Fruit fly (Drosophila melanogaster) whole organism, embryonic: ENCODE results near the gene Pc.
A peak's percentile ranks its signal among the peaks of the same experiment; 100 is the strongest.

Source experiments
- Abd-B ChIP-seq: fragments of 200-800 bp; sonication (Bioruptor generic); optimal IDR thresholded peaks from 2 replicates; lab custom pipeline; 2018; ENCODE audit warnings: missing biosample characterization, mild to moderate bottlenecking, missing genetic modification characterization, moderate library complexity
- Aef1 ChIP-seq: fragments of 200-800 bp; sonication (Bioruptor generic); IDR thresholded peaks from 3 replicates; pipeline ENCODE4 v1.3.6; 2022; ENCODE audit warnings: missing biosample characterization, missing genetic modification characterization
- CG10274 ChIP-seq: fragments of 200-800 bp; sonication (Bioruptor generic); optimal IDR thresholded peaks from 3 replicates; lab custom pipeline; 2017; ENCODE audit warnings: missing biosample characterization, mild to moderate bottlenecking, missing genetic modification characterization
- CG11398 ChIP-seq: fragments of 200-800 bp; sonication (Bioruptor generic); optimal IDR thresholded peaks from 2 replicates; lab custom pipeline; 2016; ENCODE audit warnings: missing biosample characterization, missing genetic modification characterization
- CG12071 ChIP-seq: fragments of 200-800 bp; sonication (Bioruptor generic); optimal IDR thresholded peaks from 3 replicates; lab custom pipeline; 2018; ENCODE audit warnings: missing biosample characterization, mild to moderate bottlenecking, missing genetic modification characterization
- CG17612 ChIP-seq: fragments of 200-800 bp; sonication (Bioruptor generic); IDR thresholded peaks from 2 replicates; pipeline ENCODE4 v1.3.6; 2022; ENCODE audit warnings: missing biosample characterization, missing genetic modification characterization
- CG1792 ChIP-seq: fragments of 200-800 bp; sonication (Bioruptor generic); optimal IDR thresholded peaks from 2 replicates; lab custom pipeline; 2016; ENCODE audit warnings: missing biosample characterization, missing genetic modification characterization
- CG3847 ChIP-seq: fragments of 200-800 bp; sonication (Bioruptor generic); IDR thresholded peaks from 2 replicates; pipeline ENCODE4 v1.3.6; 2022; ENCODE audit warnings: missing biosample characterization, missing genetic modification characterization
- CG4617 ChIP-seq: fragments of 200-800 bp; sonication (Bioruptor generic); optimal IDR thresholded peaks from 3 replicates; lab custom pipeline; 2016; ENCODE audit warnings: missing biosample characterization, missing genetic modification characterization, borderline replicate concordance
- CG5245 ChIP-seq: fragments of 200-800 bp; sonication (Bioruptor generic); optimal IDR thresholded peaks from 3 replicates; lab custom pipeline; 2016; ENCODE audit warnings: missing biosample characterization, missing genetic modification characterization
- Camta ChIP-seq: fragments of 200-800 bp; sonication (Bioruptor generic); optimal IDR thresholded peaks from 2 replicates; lab custom pipeline; 2016; ENCODE audit warnings: missing biosample characterization, missing genetic modification characterization
- Dll ChIP-seq: fragments of 200-800 bp; sonication (Bioruptor generic); IDR thresholded peaks from 4 replicates; pipeline ENCODE4 v1.3.6; 2022; ENCODE audit warnings: missing biosample characterization, missing genetic modification characterization; ENCODE audit not compliant: partially characterized antibody
- Doc2 ChIP-seq: fragments of 200-800 bp; sonication (Bioruptor generic); IDR thresholded peaks from 2 replicates; pipeline ENCODE4 v1.3.6; 2022; ENCODE audit warnings: missing biosample characterization, missing genetic modification characterization
- Ets65A ChIP-seq: fragments of 200-800 bp; sonication (Bioruptor generic); peaks from one replicate; lab custom pipeline; 2016; ENCODE audit warnings: missing biosample characterization, missing genetic modification characterization
- HLH54F ChIP-seq: fragments of 200-800 bp; sonication (Bioruptor generic); optimal IDR thresholded peaks from 3 replicates; lab custom pipeline; 2016; ENCODE audit warnings: missing biosample characterization, missing genetic modification characterization
- NfI ChIP-seq: fragments of 200-800 bp; sonication (Bioruptor generic); optimal IDR thresholded peaks from 3 replicates; lab custom pipeline; 2018; ENCODE audit warnings: missing biosample characterization, mild to moderate bottlenecking, missing genetic modification characterization, moderate library complexity
- Pdp1 ChIP-seq, 2 experiments: fragments of 200-800 bp; sonication (Bioruptor generic); optimal IDR thresholded peaks; 3 replicates each; lab custom pipeline; 2016; ENCODE audit warnings: missing biosample characterization in 2 of 2, missing genetic modification characterization in 2 of 2, mild to moderate bottlenecking in 1 of 2, moderate library complexity in 1 of 2
- Ravus ChIP-seq: fragments of 200-800 bp; sonication (Bioruptor generic); IDR thresholded peaks from 2 replicates; pipeline ENCODE4 v1.3.6; 2022; ENCODE audit warnings: missing biosample characterization, missing genetic modification characterization
- Scr ChIP-seq: fragments of 200-800 bp; sonication (Bioruptor generic); IDR thresholded peaks from 2 replicates; pipeline ENCODE4 v1.3.6; 2022; ENCODE audit warnings: missing biosample characterization, missing genetic modification characterization; ENCODE audit not compliant: partially characterized antibody
- Stat92E ChIP-seq, 3 experiments: fragments of >200 bp in 2 of 3; fragments of 200-800 bp in 1 of 3; sonication (Bioruptor generic) in 1 of 3; optimal IDR thresholded peaks; 2 replicates each; lab custom pipeline; 2017 to 2019; ENCODE audit warnings: missing biosample characterization in 3 of 3, missing genetic modification characterization in 3 of 3, mild to moderate bottlenecking in 1 of 3, moderate library complexity in 1 of 3
- Vsx1 ChIP-seq: fragments of 200-800 bp; sonication (Bioruptor generic); optimal IDR thresholded peaks from 2 replicates; lab custom pipeline; 2017; ENCODE audit warnings: missing biosample characterization, mild to moderate bottlenecking, missing genetic modification characterization, missing genetic modification reagents
- ab ChIP-seq: fragments of 200-800 bp; sonication (Bioruptor generic); optimal IDR thresholded peaks from 2 replicates; lab custom pipeline; 2016; ENCODE audit warnings: missing biosample characterization, missing genetic modification characterization
- al ChIP-seq: fragments of 200-800 bp; sonication (Bioruptor generic); IDR thresholded peaks from 2 replicates; pipeline ENCODE4 v1.3.6; 2022; ENCODE audit warnings: missing biosample characterization, missing genetic modification characterization
- bab2 ChIP-seq: fragments of 200-800 bp; sonication (Bioruptor generic); optimal IDR thresholded peaks from 2 replicates; lab custom pipeline; 2016; ENCODE audit warnings: missing biosample characterization, missing genetic modification characterization
- chif ChIP-seq, 2 experiments: fragments of 200-800 bp; sonication (Bioruptor generic); optimal IDR thresholded peaks; 3 replicates each; lab custom pipeline; 2016; ENCODE audit warnings: missing biosample characterization in 2 of 2, missing genetic modification characterization in 2 of 2
- da ChIP-seq: fragments of 200-800 bp; sonication (Bioruptor generic); optimal IDR thresholded peaks from 2 replicates; lab custom pipeline; 2016; ENCODE audit warnings: missing biosample characterization, missing genetic modification characterization
- dm ChIP-seq: fragments of 200-800 bp; sonication (Bioruptor generic); optimal IDR thresholded peaks from 3 replicates; lab custom pipeline; 2016; ENCODE audit warnings: missing biosample characterization, missing genetic modification characterization
- dmrt11E ChIP-seq: fragments of 200-800 bp; sonication (Bioruptor generic); optimal IDR thresholded peaks from 3 replicates; lab custom pipeline; 2018; ENCODE audit warnings: missing biosample characterization, mild to moderate bottlenecking, missing genetic modification characterization, moderate library complexity
- exex ChIP-seq: fragments of 200-800 bp; sonication (Bioruptor generic); optimal IDR thresholded peaks from 4 replicates; lab custom pipeline; 2018; ENCODE audit warnings: missing biosample characterization, mild to moderate bottlenecking, missing genetic modification characterization, moderate library complexity
- ftz-f1 ChIP-seq: fragments of 200-800 bp; sonication (Bioruptor generic); optimal IDR thresholded peaks from 2 replicates; lab custom pipeline; 2016; ENCODE audit warnings: missing biosample characterization, missing genetic modification characterization
- jigr1 ChIP-seq: fragments of 200-800 bp; sonication (Bioruptor generic); IDR thresholded peaks from 3 replicates; pipeline ENCODE4 v1.3.6; 2022; ENCODE audit warnings: missing biosample characterization, missing genetic modification characterization
- mirr ChIP-seq: fragments of 200-800 bp; sonication (Bioruptor generic); optimal IDR thresholded peaks from 3 replicates; lab custom pipeline; 2018; ENCODE audit warnings: missing biosample characterization, mild to moderate bottlenecking, missing genetic modification characterization
- ranshi ChIP-seq: fragments of 200-800 bp; sonication (Bioruptor generic); IDR thresholded peaks from 2 replicates; pipeline ENCODE4 v1.3.6; 2022; ENCODE audit warnings: missing biosample characterization, missing genetic modification characterization
- ro ChIP-seq: fragments of 200-800 bp; sonication (Bioruptor generic); IDR thresholded peaks from 2 replicates; pipeline ENCODE4 v1.3.6; 2022; ENCODE audit warnings: missing biosample characterization, missing genetic modification characterization
- sd ChIP-seq: fragments of 200-800 bp; sonication (Bioruptor generic); optimal IDR thresholded peaks from 3 replicates; lab custom pipeline; 2018; ENCODE audit warnings: missing biosample characterization, mild to moderate bottlenecking, missing genetic modification characterization, moderate library complexity
- slbo ChIP-seq: fragments of 200-800 bp; sonication (Bioruptor generic); IDR thresholded peaks from 2 replicates; pipeline ENCODE4 v1.3.6; 2022; ENCODE audit warnings: missing biosample characterization, missing genetic modification characterization
- stc ChIP-seq: fragments of 200-800 bp; sonication (Bioruptor generic); IDR thresholded peaks from 2 replicates; pipeline ENCODE4 v1.3.6; 2022; ENCODE audit warnings: missing biosample characterization, missing genetic modification characterization
- sug ChIP-seq: fragments of 200-800 bp; optimal IDR thresholded peaks from 2 replicates; lab custom pipeline; 2019; ENCODE audit warnings: missing biosample characterization, mild to moderate bottlenecking, missing genetic modification characterization, moderate library complexity
- tup ChIP-seq: fragments of 200-800 bp; sonication (Bioruptor generic); optimal IDR thresholded peaks from 2 replicates; lab custom pipeline; 2016; ENCODE audit warnings: missing biosample characterization, mild to moderate bottlenecking, missing genetic modification characterization, moderate library complexity
- wor ChIP-seq: fragments of 200-800 bp; sonication (Bioruptor generic); IDR thresholded peaks from 2 replicates; pipeline ENCODE4 v1.3.6; 2022; ENCODE audit warnings: missing biosample characterization, missing genetic modification characterization
- zen ChIP-seq: fragments of 200-800 bp; sonication (Bioruptor generic); optimal IDR thresholded peaks from 3 replicates; lab custom pipeline; 2018; ENCODE audit warnings: missing biosample characterization, mild to moderate bottlenecking, missing genetic modification characterization, moderate library complexity

The Pc gene

dm6 chr3L:21283795-21284194 is 34.0 kb downstream of the Pc start:
- peak; percentile 33 for TF ChIP-seq exex
- peak; percentile 10 for TF ChIP-seq zen (tag; lab: Kevin White, UChicago)
- TF ChIP-seq ab (GFP tag; lab: Kevin White, UChicago) = no peak
- no peak for TF ChIP-seq CG17612 (GFP tag; lab: Robert Waterston, UW)
- TF ChIP-seq al = no peak
- peak; percentile 38 for TF ChIP-seq Ets65A (GFP tag; lab: Kevin White, UChicago)
- TF ChIP-seq Dll (GFP tag; lab: Robert Waterston, UW) = no peak
- no peak for TF ChIP-seq NfI
- no peak for TF ChIP-seq bab2 (GFP tag; lab: Kevin White, UChicago)
- TF ChIP-seq Aef1 = no peak
- TF ChIP-seq Pdp1 (GFP tag; optimal IDR thresholded peaks at IDR 0.05; lab: Kevin White, UChicago) = peak in 1 of 2 experiments; percentile 95
- TF ChIP-seq, all 482 proteins: peak for 4

- TF ChIP-seq Vsx1 (GFP tag; lab: Kevin White, UChicago) = no peak
- TF ChIP-seq CG5245 (GFP tag; lab: Kevin White, UChicago) = no peak
- TF ChIP-seq Scr (GFP tag; lab: Robert Waterston, UW) = no peak
- no peak for TF ChIP-seq stc (GFP tag; lab: Robert Waterston, UW)
- TF ChIP-seq da (GFP tag; lab: Kevin White, UChicago) = no peak
- TF ChIP-seq CG11398 (GFP tag; lab: Kevin White, UChicago) = no peak
- TF ChIP-seq CG3847 (GFP tag; lab: Robert Waterston, UW) = no peak
- no peak for TF ChIP-seq Ravus (GFP tag; lab: Robert Waterston, UW)
- no peak for TF ChIP-seq dmrt11E (tag; lab: Kevin White, UChicago)
- TF ChIP-seq chif (GFP tag; optimal IDR thresholded peaks at IDR 0.05; lab: Kevin White, UChicago) = no peak
- no peak for TF ChIP-seq jigr1
- TF ChIP-seq CG10274 (GFP tag; lab: Kevin White, UChicago) = no peak
- TF ChIP-seq wor = no peak
- no peak for TF ChIP-seq ftz-f1 (GFP tag; lab: Kevin White, UChicago)
- 0 out of 2 replicates have a peak, but pooled peaks have one; percentile 5 for TF ChIP-seq slbo (GFP tag; lab: Robert Waterston, UW)
- no peak for TF ChIP-seq dm (GFP tag; lab: Kevin White, UChicago)
- TF ChIP-seq Doc2 (GFP tag; lab: Robert Waterston, UW) = no peak
- TF ChIP-seq exex = peak; percentile 93
- no peak for TF ChIP-seq CG4617 (GFP tag; lab: Kevin White, UChicago)
- no peak for TF ChIP-seq ranshi (GFP tag; lab: Robert Waterston, UW)
- no peak for TF ChIP-seq tup
- TF ChIP-seq ro = no peak
- no peak for TF ChIP-seq CG1792
- TF ChIP-seq sug (tag; lab: Kevin White, UChicago) = peak; percentile 72
- no peak for TF ChIP-seq CG12071 (GFP tag; lab: Kevin White, UChicago)
- no peak for TF ChIP-seq Stat92E (GFP tag; optimal IDR thresholded peaks at IDR 0.05; lab: Kevin White, UChicago)
- no peak for TF ChIP-seq Abd-B (GFP tag; lab: Kevin White, UChicago)
- TF ChIP-seq Camta (GFP tag; lab: Kevin White, UChicago) = no peak
- TF ChIP-seq mirr (GFP tag; lab: Kevin White, UChicago) = peak; percentile 74
- TF ChIP-seq HLH54F (GFP tag; lab: Kevin White, UChicago) = no peak
- peak; percentile 55 for TF ChIP-seq sd (tag; lab: Kevin White, UChicago)
These were observed 35.1 kb downstream of the Pc start for dm6 chr3L:21282741-21283140.
